Fruit fly (Drosophila melanogaster) whole organism, embryonic: Measurements from ENCODE around the gene Gpdh1.

Experiments
- Dbx ChIP-seq: fragments of 200-800 bp; sonication (Bioruptor generic); IDR thresholded peaks from 3 replicates; pipeline ENCODE4 v1.3.6; 2022; ENCODE audit warnings: missing biosample characterization, missing genetic modification characterization
- Side ChIP-seq: fragments of 200-800 bp; sonication (Bioruptor generic); optimal IDR thresholded peaks from 2 replicates; lab custom pipeline; 2016; ENCODE audit warnings: missing biosample characterization, missing genetic modification characterization
- dimm ChIP-seq: fragments of 200-800 bp; sonication (Bioruptor generic); IDR thresholded peaks from 2 replicates; pipeline ENCODE4 v1.3.6; 2022; ENCODE audit warnings: missing biosample characterization, missing genetic modification characterization
- psq ChIP-seq: fragments of 200-800 bp; sonication (Bioruptor generic); optimal IDR thresholded peaks from 2 replicates; lab custom pipeline; 2017; ENCODE audit warnings: missing biosample characterization, missing genetic modification characterization
- pum ChIP-seq: fragments of 200-800 bp; sonication (Bioruptor generic); optimal IDR thresholded peaks from 2 replicates; lab custom pipeline; 2016; ENCODE audit warnings: missing biosample characterization, missing genetic modification characterization
- seq ChIP-seq: fragments of 200-800 bp; sonication (Bioruptor generic); IDR thresholded peaks from 2 replicates; pipeline ENCODE4 v1.3.6; 2022; ENCODE audit warnings: missing biosample characterization, missing genetic modification characterization
- tx ChIP-seq: fragments of 200-800 bp; sonication (Bioruptor generic); optimal IDR thresholded peaks from 2 replicates; lab custom pipeline; 2016; ENCODE audit warnings: missing biosample characterization, missing genetic modification characterization
- vvl ChIP-seq: fragments of 200-800 bp; sonication (Bioruptor generic); IDR thresholded peaks from 2 replicates; pipeline ENCODE4 v1.3.6; 2022; ENCODE audit warnings: missing biosample characterization, missing genetic modification characterization

dm6 chr2L:5980862-5981432, 37.5 kb downstream of the Gpdh1 start, which contains the start of gene chic:
- no peak for TF ChIP-seq dimm (GFP tag; lab: Robert Waterston, UW)
- no peak for TF ChIP-seq seq (GFP tag; lab: Robert Waterston, UW)
- peak; percentile 40 for TF ChIP-seq Side
- no peak for TF ChIP-seq psq (GFP tag; lab: Kevin White, UChicago)
- no peak for TF ChIP-seq vvl (GFP tag; lab: Robert Waterston, UW)
- no peak for TF ChIP-seq tx
- no peak for TF ChIP-seq pum (GFP tag; lab: Kevin White, UChicago)
- no peak for TF ChIP-seq Dbx
